Fruit fly (Drosophila melanogaster) whole organism, embryonic: ENCODE measurements around the gene CG33127.

ENCODE experiments used
- ATbp ChIP-seq: fragments of 200-800 bp; sonication (Bioruptor generic); optimal IDR thresholded peaks from 2 replicates; lab custom pipeline; 2017; ENCODE audit warnings: missing biosample characterization, mild to moderate bottlenecking, missing genetic modification characterization, missing genetic modification reagents
- B-H2 ChIP-seq: fragments of 200-800 bp; sonication (Bioruptor generic); optimal IDR thresholded peaks from 2 replicates; lab custom pipeline; 2018; ENCODE audit warnings: missing biosample characterization, mild to moderate bottlenecking, missing genetic modification characterization
- CG10366 ChIP-seq: fragments of 200-800 bp; sonication (Bioruptor generic); IDR thresholded peaks from 2 replicates; pipeline ENCODE4 v1.3.6; 2022; ENCODE audit warnings: missing biosample characterization, missing genetic modification characterization
- CG10462 ChIP-seq: fragments of 200-800 bp; sonication (Bioruptor generic); optimal IDR thresholded peaks from 2 replicates; lab custom pipeline; 2016; ENCODE audit warnings: missing biosample characterization, missing genetic modification characterization
- CG10979 ChIP-seq: fragments of 200-800 bp; sonication (Bioruptor generic); optimal IDR thresholded peaks from 2 replicates; lab custom pipeline; 2018; ENCODE audit warnings: missing biosample characterization, mild to moderate bottlenecking, missing genetic modification characterization, moderate library complexity
- CG11504 ChIP-seq: fragments of 200-800 bp; sonication (Bioruptor generic); optimal IDR thresholded peaks from 3 replicates; lab custom pipeline; 2019; ENCODE audit warnings: missing biosample characterization, mild to moderate bottlenecking, missing genetic modification characterization, moderate library complexity
- CG11723 ChIP-seq: fragments of 200-800 bp; sonication (Bioruptor generic); optimal IDR thresholded peaks from 2 replicates; lab custom pipeline; 2017; ENCODE audit warnings: missing biosample characterization, mild to moderate bottlenecking, missing genetic modification characterization
- CG12236 ChIP-seq: fragments of 200-800 bp; sonication (Bioruptor generic); optimal IDR thresholded peaks from 2 replicates; lab custom pipeline; 2016; ENCODE audit warnings: missing biosample characterization, missing genetic modification characterization
- CG12744 ChIP-seq: fragments of 200-800 bp; sonication (Bioruptor generic); optimal IDR thresholded peaks from 2 replicates; lab custom pipeline; 2016; ENCODE audit warnings: missing biosample characterization, missing genetic modification characterization
- CG13894 ChIP-seq: fragments of 200-800 bp; sonication (Bioruptor generic); optimal IDR thresholded peaks from 3 replicates; lab custom pipeline; 2018; ENCODE audit warnings: missing biosample characterization, mild to moderate bottlenecking, missing genetic modification characterization, moderate library complexity
- CG15479 ChIP-seq: fragments of 200-800 bp; sonication (Bioruptor generic); optimal IDR thresholded peaks from 3 replicates; lab custom pipeline; 2019; ENCODE audit warnings: missing biosample characterization, mild to moderate bottlenecking, missing genetic modification characterization, moderate library complexity
- CG3065 ChIP-seq: fragments of 200-800 bp; sonication (Bioruptor generic); optimal IDR thresholded peaks from 2 replicates; lab custom pipeline; 2016; ENCODE audit warnings: missing biosample characterization, missing genetic modification characterization
- CG34376 ChIP-seq: fragments of 200-800 bp; sonication (Bioruptor generic); optimal IDR thresholded peaks from 2 replicates; lab custom pipeline; 2018; ENCODE audit warnings: missing biosample characterization, mild to moderate bottlenecking, missing genetic modification characterization
- CG3847 ChIP-seq: fragments of 200-800 bp; sonication (Bioruptor generic); IDR thresholded peaks from 2 replicates; pipeline ENCODE4 v1.3.6; 2022; ENCODE audit warnings: missing biosample characterization, missing genetic modification characterization
- CG4854 ChIP-seq: fragments of 200-800 bp; sonication (Bioruptor generic); optimal IDR thresholded peaks from 2 replicates; lab custom pipeline; 2016; ENCODE audit warnings: missing biosample characterization, missing genetic modification characterization, inconsistent platforms
- CG6254 ChIP-seq: fragments of 200-800 bp; sonication (Bioruptor generic); optimal IDR thresholded peaks from 3 replicates; lab custom pipeline; 2017; ENCODE audit warnings: mild to moderate bottlenecking, missing biosample characterization, missing genetic modification reagents, missing genetic modification characterization
- CG7786 ChIP-seq: fragments of 200-800 bp; sonication (Bioruptor generic); optimal IDR thresholded peaks from 2 replicates; lab custom pipeline; 2016; ENCODE audit warnings: missing biosample characterization, missing genetic modification characterization
- CG7963 ChIP-seq: fragments of 200-800 bp; sonication (Bioruptor generic); IDR thresholded peaks from 3 replicates; pipeline ENCODE4 v1.3.6; 2022; ENCODE audit warnings: missing biosample characterization, missing genetic modification characterization; ENCODE audit not compliant: partially characterized antibody
- CHES-1-like ChIP-seq: fragments of 200-800 bp; sonication (Bioruptor generic); optimal IDR thresholded peaks from 2 replicates; lab custom pipeline; 2016; ENCODE audit warnings: missing biosample characterization, missing genetic modification characterization
- D19A ChIP-seq: fragments of 200-800 bp; optimal IDR thresholded peaks from 3 replicates; lab custom pipeline; 2019; ENCODE audit warnings: missing biosample characterization, mild to moderate bottlenecking, missing genetic modification characterization, moderate library complexity
- Dip3 ChIP-seq: fragments of 200-800 bp; sonication (Bioruptor generic); optimal IDR thresholded peaks from 3 replicates; lab custom pipeline; 2016; ENCODE audit warnings: missing biosample characterization, missing genetic modification characterization
- Dp ChIP-seq: fragments of 200-800 bp; sonication (Bioruptor generic); optimal IDR thresholded peaks from 2 replicates; lab custom pipeline; 2018; ENCODE audit warnings: missing biosample characterization, mild to moderate bottlenecking, missing genetic modification characterization, moderate library complexity
- Gug ChIP-seq: fragments of 200-800 bp; sonication (Bioruptor generic); IDR thresholded peaks from 4 replicates; pipeline ENCODE4 v1.3.6; 2022; ENCODE audit warnings: missing biosample characterization, missing genetic modification characterization
- H2.0 ChIP-seq: fragments of 200-800 bp; sonication (Bioruptor generic); IDR thresholded peaks from 2 replicates; pipeline ENCODE4 v1.3.6; 2022; ENCODE audit warnings: missing biosample characterization, missing genetic modification characterization
- Lim3 ChIP-seq: fragments of 200-800 bp; sonication (Bioruptor generic); IDR thresholded peaks from 2 replicates; pipeline ENCODE4 v1.3.6; 2022; ENCODE audit warnings: missing biosample characterization, missing genetic modification characterization
- Mrtf ChIP-seq: fragments of 200-800 bp; sonication (Bioruptor generic); IDR thresholded peaks from 3 replicates; pipeline ENCODE4 v1.3.6; 2022; ENCODE audit warnings: missing biosample characterization, missing genetic modification characterization
- Myb ChIP-seq: fragments of 200-800 bp; sonication (Bioruptor generic); optimal IDR thresholded peaks from 2 replicates; lab custom pipeline; 2016; ENCODE audit warnings: missing biosample characterization, missing genetic modification characterization
- NC2α ChIP-seq: fragments of 200-800 bp; sonication (Bioruptor generic); optimal IDR thresholded peaks from 2 replicates; lab custom pipeline; 2016; ENCODE audit warnings: missing biosample characterization, missing genetic modification characterization
- Ravus ChIP-seq: fragments of 200-800 bp; sonication (Bioruptor generic); IDR thresholded peaks from 2 replicates; pipeline ENCODE4 v1.3.6; 2022; ENCODE audit warnings: missing biosample characterization, missing genetic modification characterization
- Rx ChIP-seq: fragments of 200-800 bp; sonication (Bioruptor generic); IDR thresholded peaks from 2 replicates; pipeline ENCODE4 v1.3.6; 2022; ENCODE audit warnings: missing biosample characterization, missing genetic modification characterization
- Side ChIP-seq: fragments of 200-800 bp; sonication (Bioruptor generic); optimal IDR thresholded peaks from 2 replicates; lab custom pipeline; 2016; ENCODE audit warnings: missing biosample characterization, missing genetic modification characterization
- Six4 ChIP-seq: fragments of 200-800 bp; sonication (Bioruptor generic); optimal IDR thresholded peaks from 2 replicates; lab custom pipeline; 2016; ENCODE audit warnings: missing biosample characterization, missing genetic modification characterization
- amos ChIP-seq: fragments of 200-800 bp; sonication (Bioruptor generic); IDR thresholded peaks from 2 replicates; pipeline ENCODE4 v1.3.6; 2022; ENCODE audit warnings: missing biosample characterization, missing genetic modification characterization; ENCODE audit not compliant: partially characterized antibody
- az2 ChIP-seq: fragments of 200-800 bp; sonication (Bioruptor generic); optimal IDR thresholded peaks from 3 replicates; lab custom pipeline; 2016; ENCODE audit warnings: missing biosample characterization, missing genetic modification characterization
- btn ChIP-seq: fragments of 200-800 bp; sonication (Bioruptor generic); optimal IDR thresholded peaks from 2 replicates; lab custom pipeline; 2016; ENCODE audit warnings: missing biosample characterization, missing genetic modification characterization
- dan ChIP-seq: fragments of 200-800 bp; sonication (Bioruptor generic); IDR thresholded peaks from 2 replicates; pipeline ENCODE4 v1.3.6; 2022; ENCODE audit warnings: missing biosample characterization, missing genetic modification characterization
- dmrt99B ChIP-seq: fragments of 200-800 bp; sonication (Bioruptor generic); optimal IDR thresholded peaks from 2 replicates; lab custom pipeline; 2018; ENCODE audit warnings: missing biosample characterization, mild to moderate bottlenecking, missing genetic modification characterization, moderate library complexity
- gfzf ChIP-seq: fragments of 200-800 bp; sonication (Bioruptor generic); optimal IDR thresholded peaks from 2 replicates; lab custom pipeline; 2016; ENCODE audit warnings: missing biosample characterization, mild to moderate bottlenecking, missing genetic modification characterization, moderate library complexity
- ind ChIP-seq: fragments of 200-800 bp; sonication (Bioruptor generic); optimal IDR thresholded peaks from 3 replicates; lab custom pipeline; 2016; ENCODE audit warnings: missing biosample characterization, missing genetic modification characterization
- luna ChIP-seq: fragments of 200-800 bp; sonication (Bioruptor generic); optimal IDR thresholded peaks from 2 replicates; lab custom pipeline; 2016; ENCODE audit warnings: missing biosample characterization, missing genetic modification characterization
- mirr ChIP-seq: fragments of 200-800 bp; sonication (Bioruptor generic); optimal IDR thresholded peaks from 3 replicates; lab custom pipeline; 2018; ENCODE audit warnings: missing biosample characterization, mild to moderate bottlenecking, missing genetic modification characterization
- nerfin-1 ChIP-seq: fragments of 200-800 bp; sonication (Bioruptor generic); optimal IDR thresholded peaks from 3 replicates; lab custom pipeline; 2019; ENCODE audit warnings: missing biosample characterization, mild to moderate bottlenecking, missing genetic modification characterization, moderate library complexity
- pan ChIP-seq, 4 experiments: fragments of >200 bp in 3 of 4; fragments of 200-800 bp in 1 of 4; sonication (Bioruptor generic) in 1 of 4; optimal IDR thresholded peaks in 3 of 4; IDR thresholded peaks in 1 of 4; 2 replicates each; pipeline versions ENCODE4 v1.3.6 to Lab custom; 2017 to 2022; ENCODE audit warnings: missing biosample characterization in 2 of 4, missing genetic modification characterization in 2 of 4, mixed read lengths in 1 of 4
- peb ChIP-seq: fragments of 200-800 bp; sonication (Bioruptor generic); IDR thresholded peaks from 2 replicates; pipeline ENCODE4 v1.3.6; 2022; ENCODE audit warnings: missing biosample characterization, missing genetic modification characterization
- pum ChIP-seq: fragments of 200-800 bp; sonication (Bioruptor generic); optimal IDR thresholded peaks from 2 replicates; lab custom pipeline; 2016; ENCODE audit warnings: missing biosample characterization, missing genetic modification characterization
- shn ChIP-seq: fragments of 200-800 bp; sonication (Bioruptor generic); optimal IDR thresholded peaks from 3 replicates; lab custom pipeline; 2016; ENCODE audit warnings: missing biosample characterization, missing genetic modification characterization
- slp2 ChIP-seq: fragments of 200-800 bp; sonication (Bioruptor generic); optimal IDR thresholded peaks from 2 replicates; lab custom pipeline; 2016; ENCODE audit warnings: missing biosample characterization, missing genetic modification characterization
- tup ChIP-seq: fragments of 200-800 bp; sonication (Bioruptor generic); optimal IDR thresholded peaks from 2 replicates; lab custom pipeline; 2016; ENCODE audit warnings: missing biosample characterization, mild to moderate bottlenecking, missing genetic modification characterization, moderate library complexity
- twi ChIP-seq: fragments of 200-800 bp; optimal IDR thresholded peaks from 2 replicates; lab custom pipeline; 2019; ENCODE audit warnings: missing biosample characterization, mild to moderate bottlenecking, missing genetic modification characterization, moderate library complexity
- unpg ChIP-seq: fragments of 200-800 bp; sonication (Bioruptor generic); optimal IDR thresholded peaks from 3 replicates; lab custom pipeline; 2018; ENCODE audit warnings: missing biosample characterization, mild to moderate bottlenecking, missing genetic modification characterization, moderate library complexity
- wek ChIP-seq: fragments of 200-800 bp; sonication (Bioruptor generic); optimal IDR thresholded peaks from 3 replicates; lab custom pipeline; 2018; ENCODE audit warnings: missing biosample characterization, mild to moderate bottlenecking, missing genetic modification characterization, moderate library complexity

Gene CG33127

dm6 chr2L:283071-283482 is 38.8 kb upstream of the CG33127 start, which contains the start of gene CG11601 (continued):
- TF ChIP-seq CG13894 (tag; lab: Kevin White, UChicago) (peak; percentile 56), az2 (no peak), B-H2 (GFP tag; lab: Kevin White, UChicago) (peak; percentile 30), luna (GFP tag; lab: Kevin White, UChicago) (no peak), slp2 (no peak), CG6254 (GFP tag; lab: Kevin White, UChicago) (no peak), CG4854 (GFP tag; lab: Kevin White, UChicago) (no peak), pan (optimal IDR thresholded peaks at IDR 0.05; lab: Kevin White, UChicago) (no peak), pan (GFP tag; optimal IDR thresholded peaks at IDR 0.05 in 1 of 2, IDR thresholded peaks at IDR 0.05 in 1 of 2) (peak in 1 of 2 experiments; percentile 33), Myb (peak; percentile 58), gfzf (GFP tag; lab: Kevin White, UChicago) (peak; percentile 58), nerfin-1 (tag; lab: Kevin White, UChicago) (peak; percentile 10), Ravus (GFP tag; lab: Robert Waterston, UW) (no peak), ATbp (GFP tag; lab: Kevin White, UChicago) (no peak), CG10979 (no peak), Rx (GFP tag; lab: Robert Waterston, UW) (0 out of 2 replicates have a peak, but pooled peaks have one; percentile 12), tup (GFP tag; lab: Kevin White, UChicago) (no peak), H2.0 (GFP tag; lab: Robert Waterston, UW) (no peak), Gug (GFP tag; lab: Robert Waterston, UW) (peak; percentile 21; the same call in 1 of the 4 replicates), CG11504 (tag; lab: Kevin White, UChicago) (peak; percentile 29), Lim3 (GFP tag; lab: Robert Waterston, UW) (no peak), dan (GFP tag; lab: Robert Waterston, UW) (no peak), CG10462 (GFP tag; lab: Kevin White, UChicago) (no peak), CHES-1-like (GFP tag; lab: Kevin White, UChicago) (peak; percentile 2), amos (GFP tag; lab: Robert Waterston, UW) (peak; percentile 31; the same call in 1 of the 2 replicates), CG11723 (GFP tag; lab: Kevin White, UChicago) (no peak), CG12744 (GFP tag; lab: Kevin White, UChicago) (no peak), Mrtf (GFP tag; lab: Robert Waterston, UW) (no peak), NC2α (no peak), CG3847 (GFP tag; lab: Robert Waterston, UW) (peak; percentile 43; the same call in 1 of the 2 replicates), CG7963 (GFP tag; lab: Robert Waterston, UW) (no peak), twi (tag; lab: Kevin White, UChicago) (no peak), CG7786 (GFP tag; lab: Kevin White, UChicago) (peak; percentile 36), wek (no peak), CG15479 (GFP tag; lab: Kevin White, UChicago) (no peak), dmrt99B (no peak), shn (GFP tag; lab: Kevin White, UChicago) (peak; percentile 56), peb (GFP tag; lab: Robert Waterston, UW) (no peak), Dp (GFP tag; lab: Kevin White, UChicago) (peak; percentile 61), CG10366 (peak; percentile 33; the same call in 1 of the 2 replicates), CG3065 (peak; percentile 13), CG12236 (GFP tag; lab: Kevin White, UChicago) (no peak), D19A (tag; lab: Kevin White, UChicago) (no peak), btn (GFP tag; lab: Kevin White, UChicago) (no peak), ind (GFP tag; lab: Kevin White, UChicago) (peak; percentile 18), Six4 (GFP tag; lab: Kevin White, UChicago) (no peak), Dip3 (GFP tag; lab: Kevin White, UChicago) (peak; percentile 6), Side (GFP tag; lab: Kevin White, UChicago) (peak; percentile 10), pum (GFP tag; lab: Kevin White, UChicago) (no peak), unpg (no peak), CG34376 (GFP tag; lab: Kevin White, UChicago) (no peak), mirr (no peak)
